Fruit fly (Drosophila melanogaster) whole organism: ENCODE results near the gene Cp7Fc.

ENCODE experiments used
- CG8478 ChIP-seq: fragments of >200 bp; optimal IDR thresholded peaks from 2 replicates; lab custom pipeline; 2018; ENCODE audit warnings: inconsistent platforms
- EcR ChIP-seq, 2 experiments: fragments of >200 bp; optimal IDR thresholded peaks; 2 replicates each; lab custom pipeline; 2017; ENCODE audit warnings: missing biosample characterization in 2 of 2, missing genetic modification characterization in 2 of 2, missing genetic modification reagents in 2 of 2
- pan ChIP-seq: fragments of >200 bp; optimal IDR thresholded peaks from 2 replicates; lab custom pipeline; 2017
- psq ChIP-seq: fragments of >200 bp; optimal IDR thresholded peaks from 2 replicates; lab custom pipeline; 2017

- TF ChIP-seq pan (no peak), CG8478 (no peak), psq (no peak), EcR (GFP tag; optimal IDR thresholded peaks at IDR 0.05; lab: Kevin White, UChicago) (no peak)
Measured at dm6 chrX:8491452-8492046, 14.6 kb downstream of the Cp7Fc start.
